Worm (Caenorhabditis elegans) whole organism, late embryonic: Measurements from ENCODE around the gene C07A4.2.

Source experiments
- C08G9.2 ChIP-seq: sonication (generic microtip); optimal IDR thresholded peaks from 2 replicates; lab custom pipeline; 2016; ENCODE audit warnings: mild to moderate bottlenecking, missing genetic modification characterization, moderate library complexity, missing compliant biosample characterization
- C38D4.7 ChIP-seq: fragments of 200-800 bp; sonication (Bioruptor generic); optimal IDR thresholded peaks from 2 replicates; lab custom pipeline; 2018; ENCODE audit warnings: mild to moderate bottlenecking, missing genetic modification characterization, moderate library complexity, missing compliant biosample characterization
- F13H6.1 ChIP-seq: sonication (generic microtip); optimal IDR thresholded peaks from 2 replicates; lab custom pipeline; 2016; ENCODE audit warnings: missing genetic modification characterization, missing compliant biosample characterization
- Y22D7AL.16 ChIP-seq: sonication (generic microtip); optimal IDR thresholded peaks from 2 replicates; lab custom pipeline; 2016; ENCODE audit warnings: missing genetic modification characterization, missing compliant biosample characterization
- ahr-1 ChIP-seq: sonication (generic microtip); optimal IDR thresholded peaks from 2 replicates; lab custom pipeline; 2016; ENCODE audit warnings: missing genetic modification characterization, missing compliant biosample characterization
- ceh-14 ChIP-seq: sonication (generic microtip); optimal IDR thresholded peaks from 2 replicates; lab custom pipeline; 2016; ENCODE audit warnings: missing genotype, missing genetic modification characterization, missing compliant biosample characterization
- ceh-19 ChIP-seq: fragments of 200-800 bp; sonication (Bioruptor generic); optimal IDR thresholded peaks from 2 replicates; lab custom pipeline; 2018; ENCODE audit warnings: mild to moderate bottlenecking, missing genetic modification characterization, missing compliant biosample characterization
- ceh-2 ChIP-seq: sonication (generic microtip); optimal IDR thresholded peaks from 2 replicates; lab custom pipeline; 2016; ENCODE audit warnings: missing genotype, missing genetic modification characterization, missing compliant biosample characterization
- ceh-22 ChIP-seq: sonication (generic microtip); optimal IDR thresholded peaks from 2 replicates; lab custom pipeline; 2017; ENCODE audit warnings: missing biosample characterization, missing genetic modification characterization
- ceh-24 ChIP-seq: sonication (generic microtip); optimal IDR thresholded peaks from 2 replicates; lab custom pipeline; 2016; ENCODE audit warnings: mild to moderate bottlenecking, missing genetic modification characterization, missing compliant biosample characterization
- ceh-31 ChIP-seq: sonication (generic microtip); optimal IDR thresholded peaks from 2 replicates; lab custom pipeline; 2016; ENCODE audit warnings: missing genetic modification characterization, missing compliant biosample characterization
- ceh-9 ChIP-seq: sonication (generic microtip); optimal IDR thresholded peaks from 2 replicates; lab custom pipeline; 2016; ENCODE audit warnings: mild to moderate bottlenecking, missing genetic modification characterization, inconsistent platforms, missing compliant biosample characterization
- dmd-4 ChIP-seq: sonication (generic microtip); optimal IDR thresholded peaks from 2 replicates; lab custom pipeline; 2016; ENCODE audit warnings: borderline replicate concordance, missing genetic modification characterization, missing compliant biosample characterization
- elt-2 ChIP-seq: sonication (generic microtip); optimal IDR thresholded peaks from 2 replicates; lab custom pipeline; 2016; ENCODE audit warnings: missing genetic modification reagents, missing genetic modification characterization, missing compliant biosample characterization
- fax-1 ChIP-seq: sonication (generic microtip); optimal IDR thresholded peaks from 2 replicates; lab custom pipeline; 2016; ENCODE audit warnings: missing genotype, missing genetic modification characterization, missing compliant biosample characterization
- fkh-10 ChIP-seq: fragments of 150-350 bp; optimal IDR thresholded peaks from 2 replicates; lab custom pipeline; 2014; ENCODE audit warnings: missing biosample characterization, missing genetic modification reagents, missing genetic modification characterization
- fkh-6 ChIP-seq: sonication (generic microtip); optimal IDR thresholded peaks from 2 replicates; lab custom pipeline; 2016; ENCODE audit warnings: missing genetic modification characterization, missing compliant biosample characterization
- hlh-13 ChIP-seq: fragments of 200-800 bp; sonication (Bioruptor generic); optimal IDR thresholded peaks from 2 replicates; lab custom pipeline; 2018; ENCODE audit warnings: mild to moderate bottlenecking, missing genetic modification characterization, missing compliant biosample characterization
- hlh-15 ChIP-seq: sonication (generic microtip); optimal IDR thresholded peaks from 2 replicates; lab custom pipeline; 2016; ENCODE audit warnings: missing genetic modification characterization, missing compliant biosample characterization
- hlh-30 ChIP-seq: sonication (generic microtip); optimal IDR thresholded peaks from 2 replicates; lab custom pipeline; 2017; ENCODE audit warnings: antibody characterized with exemption, missing genetic modification characterization, missing compliant biosample characterization; ENCODE audit not compliant: insufficient read depth
- madf-2 ChIP-seq: sonication (generic microtip); optimal IDR thresholded peaks from 2 replicates; lab custom pipeline; 2017; ENCODE audit warnings: missing genetic modification characterization, missing compliant biosample characterization
- nfya-1 ChIP-seq: sonication (generic microtip); optimal IDR thresholded peaks from 2 replicates; lab custom pipeline; 2017; ENCODE audit warnings: missing genetic modification characterization, mild to moderate bottlenecking, missing compliant biosample characterization, antibody characterized with exemption, moderate library complexity
- nhr-232 ChIP-seq: sonication (generic microtip); optimal IDR thresholded peaks from 2 replicates; lab custom pipeline; 2016; ENCODE audit warnings: missing genetic modification characterization, missing compliant biosample characterization
- pag-3 ChIP-seq: sonication (generic microtip); optimal IDR thresholded peaks from 2 replicates; lab custom pipeline; 2016; ENCODE audit warnings: missing compliant biosample characterization, missing genetic modification characterization, borderline replicate concordance
- pax-1 ChIP-seq: fragments of 150-350 bp; optimal IDR thresholded peaks from 2 replicates; lab custom pipeline; 2014; ENCODE audit warnings: missing biosample characterization, missing genetic modification characterization
- pqm-1 ChIP-seq: sonication (generic microtip); optimal IDR thresholded peaks from 2 replicates; lab custom pipeline; 2016; ENCODE audit warnings: missing genetic modification characterization, missing compliant biosample characterization
- ref-2 ChIP-seq: sonication (generic microtip); optimal IDR thresholded peaks from 2 replicates; lab custom pipeline; 2016; ENCODE audit warnings: missing genetic modification characterization, missing compliant biosample characterization
- rnt-1 ChIP-seq: sonication (generic microtip); optimal IDR thresholded peaks from 2 replicates; lab custom pipeline; 2016; ENCODE audit warnings: missing genetic modification characterization, missing compliant biosample characterization
- sdc-2 ChIP-seq: sonication (generic microtip); optimal IDR thresholded peaks from 2 replicates; lab custom pipeline; 2016; ENCODE audit warnings: missing genotype, missing genetic modification characterization, missing compliant biosample characterization
- sox-4 ChIP-seq: sonication (generic microtip); optimal IDR thresholded peaks from 2 replicates; lab custom pipeline; 2017; ENCODE audit warnings: mild to moderate bottlenecking, missing genetic modification characterization, inconsistent platforms, missing compliant biosample characterization
- tbx-2 ChIP-seq: sonication (generic microtip); optimal IDR thresholded peaks from 2 replicates; lab custom pipeline; 2016; ENCODE audit warnings: missing genetic modification characterization, missing compliant biosample characterization
- tbx-7 ChIP-seq: sonication (generic microtip); optimal IDR thresholded peaks from 2 replicates; lab custom pipeline; 2016; ENCODE audit warnings: missing genotype, missing genetic modification characterization, missing compliant biosample characterization
- ttx-3 ChIP-seq: sonication (generic microtip); optimal IDR thresholded peaks from 2 replicates; lab custom pipeline; 2016; ENCODE audit warnings: missing genetic modification reagents, missing genetic modification characterization, missing compliant biosample characterization
- unc-42 ChIP-seq: sonication (generic microtip); optimal IDR thresholded peaks from 2 replicates; lab custom pipeline; 2016; ENCODE audit warnings: missing genotype, missing genetic modification characterization, missing compliant biosample characterization
- unc-55 ChIP-seq: sonication (generic microtip); optimal IDR thresholded peaks from 2 replicates; lab custom pipeline; 2017; ENCODE audit warnings: missing biosample characterization, missing genetic modification reagents, missing genetic modification characterization
- zip-5 ChIP-seq: sonication (generic microtip); optimal IDR thresholded peaks from 2 replicates; lab custom pipeline; 2016; ENCODE audit warnings: missing genetic modification characterization, missing compliant biosample characterization

Gene C07A4.2

ce11 chrX:10199202-10199601 lies 27.2 kb downstream of the C07A4.2 start:
- TF ChIP-seq ceh-9 (tag; lab: Kevin White, UChicago) (no peak), fax-1 (tag; lab: Kevin White, UChicago) (no peak), Y22D7AL.16 (no peak), pax-1 (tag; lab: Kevin White, UChicago) (no peak), ahr-1 (tag; lab: Kevin White, UChicago) (no peak), hlh-13 (GFP tag; lab: Kevin White, UChicago) (no peak)

- no peak for TF ChIP-seq F13H6.1 (tag; lab: Kevin White, UChicago)
- no peak for TF ChIP-seq ceh-14 (tag; lab: Kevin White, UChicago)
- peak; percentile 39 for TF ChIP-seq hlh-30 (tag; lab: Kevin White, UChicago)
Measured at ce11 chrX:10203501-10203900, 31.5 kb downstream of the C07A4.2 start.

- TF ChIP-seq nfya-1 = no peak
- no peak for TF ChIP-seq tbx-7 (tag; lab: Kevin White, UChicago)
- no peak for TF ChIP-seq ahr-1 (tag; lab: Kevin White, UChicago)
- no peak for TF ChIP-seq F13H6.1 (tag; lab: Kevin White, UChicago)
- peak; percentile 22 for TF ChIP-seq elt-2 (tag; lab: Kevin White, UChicago)
- no peak for TF ChIP-seq nhr-232 (tag; lab: Kevin White, UChicago)
- peak; percentile 34 for TF ChIP-seq sdc-2 (tag; lab: Kevin White, UChicago)
- peak; percentile 42 for TF ChIP-seq ref-2 (tag; lab: Kevin White, UChicago)
- peak; percentile 34 for TF ChIP-seq tbx-2
- TF ChIP-seq ceh-2 = no peak
- TF ChIP-seq fkh-10 (GFP tag; lab: Kevin White, UChicago) = no peak
- TF ChIP-seq pax-1 (tag; lab: Kevin White, UChicago) = no peak
- no peak for TF ChIP-seq sox-4 (tag; lab: Kevin White, UChicago)
- no peak for TF ChIP-seq ceh-19 (GFP tag; lab: Kevin White, UChicago)
- TF ChIP-seq ceh-31 (tag; lab: Kevin White, UChicago) = peak; percentile 27
- peak; percentile 56 for TF ChIP-seq unc-55 (GFP tag; lab: Kevin White, UChicago)
- no peak for TF ChIP-seq ceh-24
- no peak for TF ChIP-seq C38D4.7 (GFP tag; lab: Kevin White, UChicago)
- no peak for TF ChIP-seq pqm-1 (tag; lab: Kevin White, UChicago)
- no peak for TF ChIP-seq ceh-22 (tag; lab: Kevin White, UChicago)
- TF ChIP-seq ttx-3 = no peak
- TF ChIP-seq zip-5 (tag; lab: Kevin White, UChicago) = no peak
Measured at ce11 chrX:10204313-10205063, 32.5 kb downstream of the C07A4.2 start.

ce11 chrX:10205321-10205720 lies 33.3 kb downstream of the C07A4.2 start, which contains the start of gene sex-1:
TSS of gene sex-1 (minus strand) at chrX:10205421.
- no peak for TF ChIP-seq unc-42
- no peak for TF ChIP-seq pag-3 (tag; lab: Kevin White, UChicago)
- no peak for TF ChIP-seq sdc-2 (tag; lab: Kevin White, UChicago)
- TF ChIP-seq hlh-15 (tag; lab: Kevin White, UChicago) = no peak
- no peak for TF ChIP-seq elt-2 (tag; lab: Kevin White, UChicago)
- TF ChIP-seq Y22D7AL.16 = no peak
- no peak for TF ChIP-seq madf-2 (tag; lab: Kevin White, UChicago)
- no peak for TF ChIP-seq fax-1 (tag; lab: Kevin White, UChicago)
- no peak for TF ChIP-seq rnt-1
- no peak for TF ChIP-seq hlh-30 (tag; lab: Kevin White, UChicago)
- no peak for TF ChIP-seq nhr-232 (tag; lab: Kevin White, UChicago)
- TF ChIP-seq fkh-10 (GFP tag; lab: Kevin White, UChicago) = no peak
- no peak for TF ChIP-seq sox-4 (tag; lab: Kevin White, UChicago)
- no peak for TF ChIP-seq C08G9.2
- TF ChIP-seq dmd-4 = no peak
- no peak for TF ChIP-seq fkh-6
- no peak for TF ChIP-seq F13H6.1 (tag; lab: Kevin White, UChicago)
- no peak for TF ChIP-seq unc-55 (GFP tag; lab: Kevin White, UChicago)
